Worm (Caenorhabditis elegans) whole organism, midembryonic: ENCODE results near the gene fbxa-72.
A peak's percentile ranks its signal among the peaks of the same experiment; 100 is the strongest.

Experiments
- T22C8.4 ChIP-seq: fragments of 200-800 bp; sonication (Bioruptor generic); IDR thresholded peaks from 2 replicates; pipeline ENCODE4 v1.3.6; 2022; ENCODE audit warnings: missing genetic modification characterization, missing compliant biosample characterization
- cog-1 ChIP-seq: sonication (generic microtip); optimal IDR thresholded peaks from 2 replicates; lab custom pipeline; 2016; ENCODE audit warnings: missing genetic modification characterization, missing compliant biosample characterization
- flt-1 ChIP-seq: fragments of 200-800 bp; sonication (Bioruptor generic); IDR thresholded peaks from 2 replicates; pipeline ENCODE4 v1.3.6; 2022; ENCODE audit warnings: missing genetic modification characterization, missing compliant biosample characterization
- klf-2 ChIP-seq: fragments of 200-800 bp; sonication (Bioruptor generic); conservative IDR thresholded peaks from 2 replicates; pipeline ENCODE4 v1.3.6; 2022; ENCODE audit warnings: missing genetic modification reagents, missing genetic modification characterization, missing compliant biosample characterization
- med-1 ChIP-seq: sonication (generic microtip); optimal IDR thresholded peaks from 2 replicates; lab custom pipeline; 2017; ENCODE audit warnings: missing genetic modification characterization, mild to moderate bottlenecking, missing compliant biosample characterization, antibody characterized with exemption, missing genetic modification reagents; ENCODE audit not compliant: insufficient read depth
- ref-1 ChIP-seq: fragments of 200-800 bp; sonication (Bioruptor generic); conservative IDR thresholded peaks from 2 replicates; pipeline ENCODE4 v1.3.6; 2022; ENCODE audit warnings: missing genetic modification reagents, missing genetic modification characterization, missing compliant biosample characterization
- tab-1 ChIP-seq: fragments of 200-800 bp; sonication (Bioruptor generic); IDR thresholded peaks from 2 replicates; pipeline ENCODE4 v1.3.6; 2022; ENCODE audit warnings: missing genetic modification characterization, missing compliant biosample characterization
- ztf-23 ChIP-seq: fragments of 200-800 bp; sonication (Bioruptor generic); IDR thresholded peaks from 2 replicates; pipeline ENCODE4 v1.3.6; 2022; ENCODE audit warnings: missing genetic modification reagents, missing genetic modification characterization, missing compliant biosample characterization
- ztf-29 ChIP-seq: fragments of 200-800 bp; sonication (Bioruptor generic); IDR thresholded peaks from 2 replicates; pipeline ENCODE4 v1.3.6; 2022; ENCODE audit warnings: missing genetic modification reagents, missing genetic modification characterization, missing compliant biosample characterization

Gene fbxa-72

ce11 chrV:658140-658539 lies 18.4 kb downstream of the fbxa-72 start:
- TF ChIP-seq flt-1 (GFP tag; lab: Robert Waterston, UW) (peak; percentile 68; the same call in 1 of the 2 replicates), klf-2 (GFP tag; lab: Robert Waterston, UW) (peak; percentile 59; the same call in 1 of the 2 replicates)

DNA sequence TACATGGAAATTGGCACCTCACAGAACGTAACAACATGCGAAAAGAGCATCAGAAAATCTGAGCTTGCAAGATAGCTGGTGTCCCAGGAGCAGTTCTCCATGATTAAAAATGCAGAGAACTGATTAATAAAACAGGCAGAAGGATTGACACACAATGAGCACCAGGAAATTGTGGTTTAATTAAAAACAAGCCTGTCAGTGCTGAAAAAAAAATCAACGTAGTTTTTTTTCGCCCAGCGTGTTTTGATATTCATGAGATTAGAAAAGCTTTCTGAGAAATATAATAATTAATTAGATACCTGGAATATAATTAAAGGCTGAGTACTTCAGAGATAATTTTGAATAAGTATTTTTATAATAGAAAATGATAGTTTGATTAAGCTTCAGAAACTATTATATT lies 18.9 kb downstream of the fbxa-72 start, which contains the start of gene srh-246:
Gene srh-246 (minus strand): TSS at position 101 of the 400 bp plus-strand sequence.
- TF ChIP-seq ztf-29 (GFP tag; lab: Robert Waterston, UW) (no peak), T22C8.4 (GFP tag; lab: Robert Waterston, UW) (no peak), ztf-23 (no peak), flt-1 (GFP tag; lab: Robert Waterston, UW) (no peak), tab-1 (GFP tag; lab: Robert Waterston, UW) (no peak), med-1 (GFP tag; lab: Kevin White, UChicago) (no peak), cog-1 (tag; lab: Kevin White, UChicago) (no peak), ref-1 (no peak), klf-2 (GFP tag; lab: Robert Waterston, UW) (no peak)

- TF ChIP-seq med-1 (GFP tag; lab: Kevin White, UChicago) (no peak), ztf-23 (no peak), ref-1 (no peak)
Measured at ce11 chrV:655823-656222, 20.7 kb downstream of the fbxa-72 start, which contains the start of gene srh-245. TSS of gene srh-245 (minus strand) at chrV:655923.

DNA sequence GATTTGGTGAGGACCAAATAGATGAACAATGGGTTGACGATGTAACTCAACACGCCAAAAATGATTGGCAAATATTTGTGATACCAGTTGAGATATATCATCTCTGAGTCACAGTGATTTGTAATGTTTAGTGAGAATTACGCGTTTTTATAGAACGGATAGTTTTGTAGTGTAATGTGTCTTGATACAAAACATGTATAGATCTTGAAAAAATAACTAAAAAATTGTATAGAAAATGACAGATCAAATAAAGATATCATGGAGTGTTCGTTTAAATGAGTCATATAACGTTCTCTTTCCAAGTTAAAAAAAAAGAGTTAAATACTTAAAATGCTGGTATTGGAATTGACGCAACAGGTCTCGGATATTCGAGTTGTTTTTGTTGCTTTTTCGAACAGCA lies 22.2 kb downstream of the fbxa-72 start, which contains the start of gene srj-6:
Gene srj-6 (minus strand): TSS at position 101 of the 400 bp plus-strand sequence.
- TF ChIP-seq T22C8.4 (GFP tag; lab: Robert Waterston, UW) (no peak), ztf-23 (no peak), ref-1 (no peak), ztf-29 (GFP tag; lab: Robert Waterston, UW) (no peak), flt-1 (GFP tag; lab: Robert Waterston, UW) (no peak), med-1 (GFP tag; lab: Kevin White, UChicago) (no peak), cog-1 (tag; lab: Kevin White, UChicago) (no peak), tab-1 (GFP tag; lab: Robert Waterston, UW) (no peak), klf-2 (GFP tag; lab: Robert Waterston, UW) (no peak)

ce11 chrV:652940-653339 lies 23.6 kb downstream of the fbxa-72 start, which contains the start of gene srj-5:
TSS of gene srj-5 (minus strand) at chrV:653040.
- TF ChIP-seq tab-1 (GFP tag; lab: Robert Waterston, UW) (no peak), cog-1 (tag; lab: Kevin White, UChicago) (no peak), flt-1 (GFP tag; lab: Robert Waterston, UW) (no peak), ztf-23 (no peak), klf-2 (GFP tag; lab: Robert Waterston, UW) (no peak), ref-1 (no peak), T22C8.4 (GFP tag; lab: Robert Waterston, UW) (no peak), med-1 (GFP tag; lab: Kevin White, UChicago) (no peak), ztf-29 (GFP tag; lab: Robert Waterston, UW) (no peak)

- TF ChIP-seq ztf-23 (no peak), flt-1 (GFP tag; lab: Robert Waterston, UW) (no peak), ref-1 (no peak), T22C8.4 (GFP tag; lab: Robert Waterston, UW) (no peak), cog-1 (tag; lab: Kevin White, UChicago) (no peak), tab-1 (GFP tag; lab: Robert Waterston, UW) (no peak), ztf-29 (GFP tag; lab: Robert Waterston, UW) (no peak), klf-2 (GFP tag; lab: Robert Waterston, UW) (no peak), med-1 (GFP tag; lab: Kevin White, UChicago) (no peak)
Measured at ce11 chrV:646888-647287, 29.7 kb downstream of the fbxa-72 start, which contains the start of gene ugt-42. TSS of gene ugt-42 (plus strand) at chrV:647188.

DNA sequence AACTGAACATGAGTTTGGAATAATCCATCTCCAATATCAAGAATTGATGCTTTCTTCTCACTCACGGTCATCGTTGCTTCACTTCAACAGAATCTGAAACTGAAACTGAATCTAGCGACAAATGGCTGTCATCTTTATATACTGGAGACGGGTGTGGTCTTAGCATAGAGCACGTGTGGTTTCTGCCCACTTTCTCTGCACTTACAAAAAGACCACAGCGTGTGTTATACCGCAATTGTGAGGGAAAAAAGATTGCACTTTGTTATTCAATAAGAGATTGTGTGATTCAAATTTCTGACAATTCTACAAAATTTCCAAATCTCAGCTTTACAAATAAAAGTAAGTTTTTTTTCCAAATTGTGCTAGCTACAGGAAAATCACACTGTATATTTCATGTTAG lies 30.4 kb downstream of the fbxa-72 start, which contains the start of gene F48G7.12:
Gene F48G7.12 (minus strand): TSS at position 101 of the 400 bp plus-strand sequence.
- TF ChIP-seq ref-1 (no peak), cog-1 (tag; lab: Kevin White, UChicago) (no peak), med-1 (GFP tag; lab: Kevin White, UChicago) (no peak), ztf-23 (no peak), flt-1 (GFP tag; lab: Robert Waterston, UW) (no peak), ztf-29 (GFP tag; lab: Robert Waterston, UW) (no peak), tab-1 (GFP tag; lab: Robert Waterston, UW) (no peak), T22C8.4 (GFP tag; lab: Robert Waterston, UW) (no peak), klf-2 (GFP tag; lab: Robert Waterston, UW) (no peak)

DNA sequence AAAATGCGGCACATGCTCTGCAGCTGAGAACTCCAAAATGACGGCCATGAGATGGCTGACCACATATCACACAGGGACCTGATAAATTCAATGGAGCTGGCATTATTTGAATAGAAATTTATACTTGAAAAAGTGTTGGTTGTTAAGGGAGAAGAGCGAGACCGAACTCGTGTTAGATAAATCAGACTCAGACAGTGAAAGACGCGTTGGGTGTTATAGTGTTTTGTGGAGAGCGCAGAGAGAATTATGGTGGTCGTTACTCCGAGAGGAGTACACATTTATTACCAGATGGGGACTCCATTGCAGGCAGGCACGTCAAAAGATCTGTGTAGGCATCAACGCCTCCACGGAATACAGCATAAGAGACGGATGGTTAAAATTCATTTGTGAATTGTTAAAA lies 33.8 kb downstream of the fbxa-72 start, which contains the start of gene nhr-190:
Gene nhr-190 (minus strand): TSS at position 175 of the 400 bp plus-strand sequence.
- no peak for TF ChIP-seq ztf-29 (GFP tag; lab: Robert Waterston, UW)

- TF ChIP-seq cog-1 (tag; lab: Kevin White, UChicago) = no peak
- TF ChIP-seq klf-2 (GFP tag; lab: Robert Waterston, UW) = no peak
- TF ChIP-seq T22C8.4 (GFP tag; lab: Robert Waterston, UW) = no peak
- TF ChIP-seq ztf-23 = no peak
Measured at ce11 chrV:638328-638727, 38.2 kb downstream of the fbxa-72 start, which contains the start of gene srj-37. TSS of gene srj-37 (plus strand) at chrV:638628.

DNA sequence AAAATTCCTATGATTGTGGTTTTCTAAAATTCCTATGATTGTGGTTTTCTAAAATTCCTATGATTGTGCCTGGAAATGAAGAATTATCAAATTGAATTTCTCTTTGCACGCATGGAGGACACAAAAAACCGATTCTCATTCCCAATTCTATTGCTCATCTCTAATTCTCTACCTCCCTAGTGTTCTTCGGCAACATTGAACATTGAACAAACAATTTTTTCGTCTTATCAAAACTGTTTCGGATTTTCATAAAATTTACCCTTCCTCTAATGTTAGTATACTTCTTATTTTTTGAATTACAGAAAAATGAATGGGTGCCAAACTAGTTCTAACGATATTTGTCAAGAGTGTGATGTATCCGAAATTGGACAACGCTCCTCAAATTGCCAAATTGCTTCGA lies 40.3 kb downstream of the fbxa-72 start, which contains the start of gene pals-31:
Gene pals-31 (plus strand): TSS at position 301 of the 400 bp plus-strand sequence.
- TF ChIP-seq tab-1 (GFP tag; lab: Robert Waterston, UW) = no peak
- TF ChIP-seq T22C8.4 (GFP tag; lab: Robert Waterston, UW) = no peak
- TF ChIP-seq klf-2 (GFP tag; lab: Robert Waterston, UW) = no peak
- no peak for TF ChIP-seq ztf-23
- TF ChIP-seq med-1 (GFP tag; lab: Kevin White, UChicago) = no peak
- TF ChIP-seq flt-1 (GFP tag; lab: Robert Waterston, UW) = no peak
- no peak for TF ChIP-seq ref-1
- TF ChIP-seq ztf-29 (GFP tag; lab: Robert Waterston, UW) = no peak
- TF ChIP-seq cog-1 (tag; lab: Kevin White, UChicago) = no peak
